Worm (Caenorhabditis elegans): ENCODE results near the gene abu-7.

DNA sequence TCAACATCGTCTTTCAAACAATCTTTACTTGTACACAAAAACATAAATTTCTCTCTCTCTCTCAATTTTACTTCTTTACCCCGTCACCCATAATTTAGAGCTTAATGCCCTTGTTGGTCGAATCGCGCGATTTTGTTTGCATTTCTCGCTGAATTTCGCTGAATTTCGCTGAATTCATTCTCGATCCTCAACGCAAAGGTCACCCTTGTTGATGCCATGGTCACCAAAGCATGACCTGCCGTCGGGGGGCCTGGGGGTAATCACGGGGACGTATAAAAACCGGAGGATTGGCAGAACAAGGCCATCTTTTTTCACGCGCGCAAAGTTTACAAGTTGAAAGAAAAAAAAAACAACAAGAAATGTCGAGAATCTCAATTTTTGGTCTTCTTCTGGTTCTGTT, 34.6 kb downstream of the abu-7 start, which contains the start of gene F14F9.8:
- no peak for TF ChIP-seq nhr-12 (tag; optimal IDR thresholded peaks at IDR 0.05)
- TF ChIP-seq egl-27 (tag; optimal IDR thresholded peaks at IDR 0.05) = no peak
- TF ChIP-seq R02D3.7 (tag; optimal IDR thresholded peaks at IDR 0.05) = no peak
- no peak for TF ChIP-seq ceh-9 (tag; optimal IDR thresholded peaks at IDR 0.05)
- no peak for TF ChIP-seq pqm-1 (tag; optimal IDR thresholded peaks at IDR 0.05)
- no peak for TF ChIP-seq nhr-237 (tag; optimal IDR thresholded peaks at IDR 0.05)
- no peak for TF ChIP-seq elt-1 (tag; optimal IDR thresholded peaks at IDR 0.05)
- no peak for TF ChIP-seq mdl-1 (tag; optimal IDR thresholded peaks at IDR 0.05)
- TF ChIP-seq lin-15B (tag; optimal IDR thresholded peaks at IDR 0.05) = no peak
